Fruit fly (Drosophila melanogaster): Measurements from ENCODE around the gene Hexim.

The Hexim gene

dm6 chr3R:14622571-14622970 is 36.7 kb upstream of the Hexim start (continued):
- no peak for TF ChIP-seq Blimp-1 (GFP tag; optimal IDR thresholded peaks at IDR 0.05)
- peak; percentile 15 for TF ChIP-seq CG6808 (GFP tag; optimal IDR thresholded peaks at IDR 0.05)
- no peak for TF ChIP-seq dsx (GFP tag; optimal IDR thresholded peaks at IDR 0.05; ENCODE audit: poor library complexity, severe bottlenecking)
- no peak for TF ChIP-seq Smox (GFP tag; optimal IDR thresholded peaks at IDR 0.05)
- no peak for TF ChIP-seq CG11902 (GFP tag; optimal IDR thresholded peaks at IDR 0.05)
- TF ChIP-seq CG11762 (GFP tag; optimal IDR thresholded peaks at IDR 0.05; ENCODE audit: insufficient read depth): no peak
- TF ChIP-seq CG6163 (GFP tag; IDR thresholded peaks at IDR 0.05): peak; percentile 43; the same call in 1 of the 3 replicates
- no peak for TF ChIP-seq Sox14 (GFP tag; optimal IDR thresholded peaks at IDR 0.05)
- no peak for TF ChIP-seq fkh (GFP tag; optimal IDR thresholded peaks at IDR 0.05)
- TF ChIP-seq svp (GFP tag): peak; percentile 53
- TF ChIP-seq net (GFP tag; optimal IDR thresholded peaks at IDR 0.05): peak; percentile 8
- TF ChIP-seq cyc (GFP tag; optimal IDR thresholded peaks at IDR 0.05): no peak

- peak; percentile 50 for TF ChIP-seq fd85E (GFP tag; optimal IDR thresholded peaks at IDR 0.05)
- TF ChIP-seq CG10669 (GFP tag; optimal IDR thresholded peaks at IDR 0.05): peak; percentile 85
- TF ChIP-seq CG6792 (GFP tag; optimal IDR thresholded peaks at IDR 0.05): peak; percentile 81
- peak; percentile 69 for TF ChIP-seq Gug (GFP tag; IDR thresholded peaks at IDR 0.05)
- peak; percentile 84 for TF ChIP-seq lz (GFP tag; optimal IDR thresholded peaks at IDR 0.05)
- peak; percentile 44 for TF ChIP-seq CG6854 (GFP tag; optimal IDR thresholded peaks at IDR 0.05)
- TF ChIP-seq CG6808 (GFP tag; optimal IDR thresholded peaks at IDR 0.05): peak; percentile 80
- peak; percentile 90 for TF ChIP-seq Ets96B (tag; optimal IDR thresholded peaks at IDR 0.05)
- TF ChIP-seq CG8319 (GFP tag; optimal IDR thresholded peaks at IDR 0.05): peak; percentile 69
- TF ChIP-seq Ets21C (GFP tag; optimal IDR thresholded peaks at IDR 0.05): peak; percentile 78
- peak; percentile 84 for TF ChIP-seq CG8632 (GFP tag; optimal IDR thresholded peaks at IDR 0.05)
- peak; percentile 90 for TF ChIP-seq achi (GFP tag; optimal IDR thresholded peaks at IDR 0.05)
- TF ChIP-seq dac (GFP tag; optimal IDR thresholded peaks at IDR 0.05): peak; percentile 80
- TF ChIP-seq Eip78C (GFP tag): peak; percentile 99
- TF ChIP-seq fkh (GFP tag; optimal IDR thresholded peaks at IDR 0.05): no peak
- peak; percentile 90 for TF ChIP-seq OdsH (GFP tag; optimal IDR thresholded peaks at IDR 0.05)
- TF ChIP-seq Hr4 (GFP tag; optimal IDR thresholded peaks at IDR 0.05): peak; percentile 89
- TF ChIP-seq Sox102F (GFP tag; optimal IDR thresholded peaks at IDR 0.05): peak; percentile 88
- peak; percentile 63 for TF ChIP-seq Lpt (GFP tag; optimal IDR thresholded peaks at IDR 0.05)
- TF ChIP-seq vri (GFP tag; optimal IDR thresholded peaks at IDR 0.05): peak; percentile 79
- TF ChIP-seq CG31627 (GFP tag; optimal IDR thresholded peaks at IDR 0.05): peak; percentile 80
- TF ChIP-seq Blimp-1 (GFP tag; optimal IDR thresholded peaks at IDR 0.05): peak; percentile 4
- peak; percentile 83 for TF ChIP-seq Smox (GFP tag; optimal IDR thresholded peaks at IDR 0.05)
- TF ChIP-seq eg (GFP tag; IDR thresholded peaks at IDR 0.05): peak; percentile 77
- peak; percentile 84 for TF ChIP-seq CG6276 (GFP tag; optimal IDR thresholded peaks at IDR 0.05)
- peak; percentile 86 for TF ChIP-seq spab (GFP tag; optimal IDR thresholded peaks at IDR 0.05)
- peak; percentile 91 for TF ChIP-seq CG10631 (GFP tag; optimal IDR thresholded peaks at IDR 0.05)
- peak; percentile 85 for TF ChIP-seq topi (GFP tag; optimal IDR thresholded peaks at IDR 0.05)
- peak; percentile 89 for TF ChIP-seq svp (GFP tag)
- peak; percentile 89 for TF ChIP-seq net (GFP tag; optimal IDR thresholded peaks at IDR 0.05)
- peak; percentile 87 for TF ChIP-seq dsx (GFP tag; optimal IDR thresholded peaks at IDR 0.05; ENCODE audit: poor library complexity, severe bottlenecking)
- peak; percentile 90 for TF ChIP-seq Eip75B (GFP tag; optimal IDR thresholded peaks at IDR 0.05)
- peak; percentile 88 for TF ChIP-seq CG1621 (tag; optimal IDR thresholded peaks at IDR 0.05)
- TF ChIP-seq salr (GFP tag; optimal IDR thresholded peaks at IDR 0.05): peak; percentile 78 to 81
- peak; percentile 77 for TF ChIP-seq CG16779 (tag; optimal IDR thresholded peaks at IDR 0.05)
- no peak for TF ChIP-seq Eip93F (GFP tag; optimal IDR thresholded peaks at IDR 0.05)
- 0 out of 2 replicates have a peak, but pooled peaks have one; percentile 24 for TF ChIP-seq CG11294 (GFP tag; IDR thresholded peaks at IDR 0.05)
- TF ChIP-seq ss (GFP tag; optimal IDR thresholded peaks at IDR 0.05): peak; percentile 84 to 90
- TF ChIP-seq CG9139 (GFP tag; optimal IDR thresholded peaks at IDR 0.05): peak; percentile 71
- TF ChIP-seq CG15336 (GFP tag; IDR thresholded peaks at IDR 0.05): peak; percentile 87
- TF ChIP-seq CG11762 (GFP tag; optimal IDR thresholded peaks at IDR 0.05; ENCODE audit: insufficient read depth): peak; percentile 69
- TF ChIP-seq acj6 (GFP tag; optimal IDR thresholded peaks at IDR 0.05): peak; percentile 89
- TF ChIP-seq CG8119 (GFP tag; IDR thresholded peaks at IDR 0.05): peak; percentile 92
- peak; percentile 91 for TF ChIP-seq CG32006 (GFP tag; optimal IDR thresholded peaks at IDR 0.05)
These were observed 35.1 kb upstream of the Hexim start for dm6 chr3R:14624088-14624619.

Data from whole organism, prepupa.